Fruit fly (Drosophila melanogaster): ENCODE measurements around the gene CG33986.

DNA sequence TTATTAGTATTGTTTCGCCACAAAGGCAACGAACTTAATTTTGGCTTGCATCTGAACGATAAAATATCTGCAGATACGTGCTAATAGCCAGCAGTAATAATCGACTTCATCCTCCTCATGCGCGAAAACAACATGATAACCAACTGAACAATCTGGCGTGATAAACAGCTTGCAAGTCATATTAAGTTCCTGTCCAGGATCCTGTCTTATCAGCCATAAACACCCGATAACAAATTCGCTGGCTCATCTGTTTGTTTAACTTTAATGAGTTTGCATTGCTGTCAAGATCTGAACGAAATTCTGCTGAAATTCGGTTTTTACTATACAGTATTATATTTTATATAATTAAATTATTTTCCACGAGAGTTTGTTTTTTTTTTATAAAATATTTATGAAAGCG lies 11.8 kb downstream of the CG33986 start:
- TF ChIP-seq CG14655 (GFP tag; optimal IDR thresholded peaks at IDR 0.05) (no peak), Pif1B (GFP tag; optimal IDR thresholded peaks at IDR 0.05) (no peak), Pif1A (GFP tag; optimal IDR thresholded peaks at IDR 0.05) (no peak), Ets98B (GFP tag; IDR thresholded peaks at IDR 0.05) (no peak), CG15710 (tag; optimal IDR thresholded peaks at IDR 0.05) (no peak), rn (GFP tag; IDR thresholded peaks at IDR 0.05) (no peak), fd96Ca (GFP tag; IDR thresholded peaks at IDR 0.05) (no peak)
